Worm (Caenorhabditis elegans): ENCODE measurements around the gene F57H12.6.

- TF ChIP-seq ZK546.5 (tag; optimal IDR thresholded peaks at IDR 0.05) (no peak), nhr-67 (tag; optimal IDR thresholded peaks at IDR 0.05) (no peak), mml-1 (tag; optimal IDR thresholded peaks at IDR 0.05) (no peak), nhr-28 (tag; optimal IDR thresholded peaks at IDR 0.05) (no peak), mdl-1 (tag; optimal IDR thresholded peaks at IDR 0.05) (no peak)
These were observed 3.5 kb upstream of the F57H12.6 start, which contains the start of gene unc-24 for ce11 chrIV:7979588-7979987.

Data from whole organism, L3 larva.